Worm (Caenorhabditis elegans) whole organism, mixed stage, embryonic: Measurements from ENCODE around the gene T05B9.2.

Source experiments
- blmp-1 ChIP-seq: fragments of 150-350 bp; optimal IDR thresholded peaks from 2 replicates; lab custom pipeline; 2014; ENCODE audit warnings: missing biosample characterization, missing genetic modification characterization
- ceh-39 ChIP-seq: fragments of 150-350 bp; optimal IDR thresholded peaks from 2 replicates; lab custom pipeline; 2014; ENCODE audit warnings: missing biosample characterization, missing genetic modification characterization
- ceh-43 ChIP-seq: fragments of 200-800 bp; sonication (Bioruptor generic); optimal IDR thresholded peaks from 2 replicates; lab custom pipeline; 2018; ENCODE audit warnings: mild to moderate bottlenecking, missing genetic modification characterization, moderate library complexity, missing compliant biosample characterization
- ceh-83 ChIP-seq: fragments of 200-800 bp; sonication (Bioruptor generic); optimal IDR thresholded peaks from 2 replicates; lab custom pipeline; 2018; ENCODE audit warnings: mild to moderate bottlenecking, missing genetic modification characterization, missing compliant biosample characterization
- cnd-1 ChIP-seq: fragments of 200-800 bp; sonication (Bioruptor generic); optimal IDR thresholded peaks from 2 replicates; lab custom pipeline; 2018; ENCODE audit warnings: mild to moderate bottlenecking, missing genetic modification characterization, missing compliant biosample characterization
- drap-1 ChIP-seq: fragments of 200-800 bp; sonication (Bioruptor generic); optimal IDR thresholded peaks from 3 replicates; lab custom pipeline; 2018; ENCODE audit warnings: mild to moderate bottlenecking, missing genetic modification characterization, missing compliant biosample characterization
- elt-1 ChIP-seq: sonication (generic microtip); optimal IDR thresholded peaks from 2 replicates; lab custom pipeline; 2017; ENCODE audit warnings: missing genetic modification characterization, mild to moderate bottlenecking, missing compliant biosample characterization, antibody characterized with exemption, moderate library complexity, borderline replicate concordance; ENCODE audit not compliant: insufficient read depth
- flh-1 ChIP-seq: fragments of 200-800 bp; sonication (Bioruptor generic); optimal IDR thresholded peaks from 2 replicates; lab custom pipeline; 2018; ENCODE audit warnings: mild to moderate bottlenecking, missing genetic modification characterization, moderate library complexity, missing compliant biosample characterization
- ham-2 ChIP-seq: fragments of 200-800 bp; sonication (Bioruptor generic); optimal IDR thresholded peaks from 2 replicates; lab custom pipeline; 2018; ENCODE audit warnings: mild to moderate bottlenecking, missing genetic modification characterization, missing compliant biosample characterization
- hlh-1 ChIP-seq: fragments of 150-350 bp; optimal IDR thresholded peaks from 2 replicates; lab custom pipeline; 2014; ENCODE audit warnings: missing biosample characterization, missing genetic modification reagents, missing genetic modification characterization
- lin-13 ChIP-seq: fragments of 150-350 bp; optimal IDR thresholded peaks from 2 replicates; lab custom pipeline; 2014; ENCODE audit warnings: missing biosample characterization, missing genetic modification characterization
- lin-32 ChIP-seq: fragments of 200-800 bp; sonication (Bioruptor generic); optimal IDR thresholded peaks from 2 replicates; lab custom pipeline; 2018; ENCODE audit warnings: mild to moderate bottlenecking, missing genetic modification characterization, missing compliant biosample characterization
- lsy-2 ChIP-seq: fragments of 150-350 bp; optimal IDR thresholded peaks from 2 replicates; lab custom pipeline; 2014; ENCODE audit warnings: missing biosample characterization, missing genetic modification characterization
- mab-5 ChIP-seq: fragments of 150-350 bp; optimal IDR thresholded peaks from 2 replicates; lab custom pipeline; 2014; ENCODE audit warnings: missing biosample characterization, missing genetic modification characterization
- mep-1 ChIP-seq: fragments of 150-350 bp; optimal IDR thresholded peaks from 2 replicates; lab custom pipeline; 2017; ENCODE audit warnings: missing biosample characterization, missing genetic modification reagents, missing genetic modification characterization, inconsistent platforms
- mls-2 ChIP-seq: sonication (generic microtip); optimal IDR thresholded peaks from 2 replicates; lab custom pipeline; 2016; ENCODE audit warnings: mild to moderate bottlenecking, missing genetic modification characterization, moderate library complexity, missing compliant biosample characterization
- nhr-12 ChIP-seq: fragments of 150-350 bp; optimal IDR thresholded peaks from 2 replicates; lab custom pipeline; 2014; ENCODE audit warnings: missing biosample characterization, missing genetic modification characterization
- nhr-2 ChIP-seq: fragments of 150-350 bp; optimal IDR thresholded peaks from 2 replicates; lab custom pipeline; 2014; ENCODE audit warnings: missing biosample characterization, missing genetic modification characterization
- nhr-237 ChIP-seq: fragments of 150-350 bp; optimal IDR thresholded peaks from 2 replicates; lab custom pipeline; 2014; ENCODE audit warnings: missing biosample characterization, missing genetic modification characterization
- nhr-28 ChIP-seq: fragments of 150-350 bp; optimal IDR thresholded peaks from 2 replicates; lab custom pipeline; 2014; ENCODE audit warnings: missing biosample characterization, missing genetic modification characterization
- nhr-76 ChIP-seq: sonication (generic microtip); optimal IDR thresholded peaks from 2 replicates; lab custom pipeline; 2017; ENCODE audit warnings: missing biosample characterization, missing genetic modification characterization
- pha-4 ChIP-seq: fragments of 150-350 bp; optimal IDR thresholded peaks from 2 replicates; lab custom pipeline; 2018; ENCODE audit warnings: missing biosample characterization, missing genetic modification reagents, missing genetic modification characterization
- snpc-4 ChIP-seq: fragments of 150-350 bp; optimal IDR thresholded peaks from 2 replicates; lab custom pipeline; 2014; ENCODE audit warnings: missing biosample characterization, missing genetic modification characterization
- sptf-1 ChIP-seq: sonication (generic microtip); optimal IDR thresholded peaks from 2 replicates; lab custom pipeline; 2017; ENCODE audit warnings: mild to moderate bottlenecking, missing genetic modification characterization, moderate library complexity, missing compliant biosample characterization
- tbx-8 ChIP-seq: fragments of 200-800 bp; sonication (Bioruptor generic); optimal IDR thresholded peaks from 2 replicates; lab custom pipeline; 2018; ENCODE audit warnings: mild to moderate bottlenecking, missing genetic modification characterization, moderate library complexity, missing compliant biosample characterization
- unc-120 ChIP-seq: sonication (generic microtip); optimal IDR thresholded peaks from 2 replicates; lab custom pipeline; 2017; ENCODE audit warnings: missing genetic modification characterization, missing compliant biosample characterization; ENCODE audit not compliant: poor library complexity, severe bottlenecking
- unc-39 ChIP-seq: fragments of 150-350 bp; optimal IDR thresholded peaks from 2 replicates; lab custom pipeline; 2014; ENCODE audit warnings: missing biosample characterization, missing genetic modification characterization
- unc-62 ChIP-seq: fragments of 150-350 bp; optimal IDR thresholded peaks from 2 replicates; lab custom pipeline; 2014; ENCODE audit warnings: missing biosample characterization, missing genetic modification reagents, missing genetic modification characterization
- zip-8 ChIP-seq: fragments of 150-350 bp; optimal IDR thresholded peaks from 2 replicates; lab custom pipeline; 2014; ENCODE audit warnings: missing biosample characterization, missing genetic modification characterization

The T05B9.2 gene

ce11 chrII:11274876-11275275, 19.2 kb downstream of the T05B9.2 start:
- TF ChIP-seq ceh-39 (no peak), unc-120 (tag; lab: Kevin White, UChicago) (peak; percentile 24), hlh-1 (tag; lab: Kevin White, UChicago) (peak; percentile 79), unc-62 (peak; percentile 63), ceh-43 (GFP tag; lab: Kevin White, UChicago) (no peak), unc-39 (no peak), nhr-76 (no peak), lsy-2 (tag; lab: Kevin White, UChicago) (no peak), ceh-83 (GFP tag; lab: Kevin White, UChicago) (no peak)

DNA sequence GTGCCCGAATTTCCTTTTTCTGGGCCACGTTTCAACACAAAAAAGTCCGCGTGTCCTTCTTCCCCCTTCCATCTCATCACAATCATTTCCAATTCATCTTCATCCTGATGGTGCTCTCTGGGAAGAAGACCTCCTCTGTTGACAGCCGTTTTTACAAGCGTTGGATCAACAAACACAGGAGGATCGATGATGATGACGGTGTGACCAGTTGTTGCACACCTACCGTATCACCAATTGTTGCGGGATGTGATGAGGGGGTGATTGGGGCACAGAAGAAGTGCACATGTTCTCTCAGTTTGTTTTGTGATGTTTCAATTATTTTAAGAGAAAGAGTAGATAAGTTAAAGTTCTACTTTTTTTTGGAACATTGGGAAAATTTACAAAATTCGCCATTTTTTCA, 19.8 kb downstream of the T05B9.2 start:
- TF ChIP-seq nhr-237 (tag; lab: Kevin White, UChicago) (no peak), unc-62 (no peak), hlh-1 (tag; lab: Kevin White, UChicago) (peak; percentile 81)

ce11 chrII:11276879-11277278, 21.2 kb downstream of the T05B9.2 start:
- TF ChIP-seq lin-32 (GFP tag; lab: Kevin White, UChicago), result no peak
- no peak for TF ChIP-seq nhr-28 (tag; lab: Kevin White, UChicago)
- TF ChIP-seq ceh-43 (GFP tag; lab: Kevin White, UChicago), result no peak
- no peak for TF ChIP-seq sptf-1
- TF ChIP-seq pha-4, result no peak
- TF ChIP-seq ham-2 (GFP tag; lab: Kevin White, UChicago), result peak; percentile 0
- TF ChIP-seq elt-1 (tag; lab: Kevin White, UChicago), result peak; percentile 67

DNA sequence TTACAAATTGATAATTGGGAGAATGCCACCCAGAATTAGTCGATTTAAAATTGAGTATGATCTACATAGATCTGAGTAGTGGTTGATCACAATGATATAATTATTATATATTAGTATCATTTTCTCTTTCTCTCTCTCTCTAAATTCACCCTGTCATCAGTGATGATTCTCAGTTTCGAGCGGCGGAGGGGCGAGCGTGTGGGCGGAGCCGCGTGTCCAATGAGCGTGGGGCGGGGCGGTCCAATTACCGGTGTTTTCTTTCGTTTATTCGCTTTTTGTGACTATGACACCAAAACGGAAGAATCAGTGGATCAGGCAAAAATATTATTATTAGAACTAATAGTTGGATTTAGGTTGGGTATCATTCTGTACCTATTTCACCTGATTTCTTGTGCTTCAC, 24.3 kb downstream of the T05B9.2 start:
- TF ChIP-seq lin-32 (GFP tag; lab: Kevin White, UChicago) (no peak), snpc-4 (tag; lab: Kevin White, UChicago) (no peak), hlh-1 (tag; lab: Kevin White, UChicago) (no peak), nhr-2 (tag; lab: Kevin White, UChicago) (no peak), lsy-2 (tag; lab: Kevin White, UChicago) (peak; percentile 40)

ce11 chrII:11281177-11281576, 25.5 kb downstream of the T05B9.2 start:
- no peak for TF ChIP-seq elt-1 (tag; lab: Kevin White, UChicago)
- TF ChIP-seq hlh-1 (tag; lab: Kevin White, UChicago), result peak; percentile 15
- no peak for TF ChIP-seq nhr-2 (tag; lab: Kevin White, UChicago)
- no peak for TF ChIP-seq ham-2 (GFP tag; lab: Kevin White, UChicago)
- TF ChIP-seq cnd-1, result no peak

DNA sequence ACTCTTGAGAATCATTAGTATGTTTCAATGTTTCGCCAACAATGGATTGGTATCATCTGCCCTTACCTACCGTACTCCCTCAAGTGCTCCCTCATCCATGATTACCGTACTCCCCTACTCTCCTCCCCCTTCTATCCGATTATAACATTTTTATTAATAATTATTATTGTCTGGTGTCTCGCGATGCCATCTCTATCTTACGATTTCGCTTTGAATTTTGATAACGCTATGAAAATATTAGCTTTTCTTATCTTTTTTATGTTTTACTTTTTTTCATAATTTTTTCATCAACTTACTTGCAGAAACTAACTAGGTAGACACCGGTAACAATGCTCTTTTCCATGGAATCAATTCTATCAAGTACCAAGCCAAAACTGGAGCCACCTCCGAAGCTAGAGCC, 26.0 kb downstream of the T05B9.2 start, which contains the start of gene unc-130:
Gene unc-130 (plus strand): TSS at position 301 of the 400 bp plus-strand sequence.
- TF ChIP-seq lsy-2 (tag; lab: Kevin White, UChicago) (peak; percentile 65), nhr-12 (tag; lab: Kevin White, UChicago) (no peak)

- TF ChIP-seq flh-1 (no peak), hlh-1 (tag; lab: Kevin White, UChicago) (peak; percentile 83), cnd-1 (no peak), unc-62 (peak; percentile 40), lsy-2 (tag; lab: Kevin White, UChicago) (no peak), nhr-2 (tag; lab: Kevin White, UChicago) (no peak), unc-120 (tag; lab: Kevin White, UChicago) (peak; percentile 4)
- TF ChIP-seq, all 35 proteins: peak for 3
Measured at ce11 chrII:11283013-11283412, 27.4 kb downstream of the T05B9.2 start.

DNA sequence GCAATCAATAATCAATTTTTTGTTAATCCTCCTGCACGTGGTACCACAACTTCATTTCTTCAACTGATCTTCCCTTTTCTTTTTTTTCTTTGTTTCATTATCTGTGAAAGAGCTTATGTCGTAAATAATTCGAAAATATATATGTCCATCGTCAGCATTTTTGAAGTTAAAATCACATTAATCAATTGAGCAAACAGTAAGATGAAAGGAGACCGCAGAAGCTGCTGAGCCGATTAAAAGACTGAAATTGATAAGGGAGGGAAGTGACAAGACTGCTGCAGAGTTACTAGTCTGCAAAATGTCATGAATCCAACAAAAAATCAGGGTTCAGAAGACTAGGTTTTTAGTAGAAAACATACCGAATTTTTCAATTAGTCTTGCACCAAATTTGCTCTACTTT, 28.2 kb downstream of the T05B9.2 start:
- TF ChIP-seq nhr-2 (tag; lab: Kevin White, UChicago) (no peak), nhr-28 (tag; lab: Kevin White, UChicago) (no peak), mab-5 (tag; lab: Kevin White, UChicago) (no peak), unc-39 (no peak), mls-2 (tag; lab: Kevin White, UChicago) (no peak), lin-32 (GFP tag; lab: Kevin White, UChicago) (no peak), elt-1 (tag; lab: Kevin White, UChicago) (no peak), tbx-8 (GFP tag; lab: Kevin White, UChicago) (no peak), nhr-76 (no peak), lsy-2 (tag; lab: Kevin White, UChicago) (no peak), snpc-4 (tag; lab: Kevin White, UChicago) (no peak), ceh-83 (GFP tag; lab: Kevin White, UChicago) (no peak), nhr-12 (tag; lab: Kevin White, UChicago) (no peak), drap-1 (GFP tag; lab: Kevin White, UChicago) (no peak), lin-13 (tag; lab: Kevin White, UChicago) (no peak), blmp-1 (tag; lab: Kevin White, UChicago) (no peak), pha-4 (no peak), mep-1 (no peak), zip-8 (tag; lab: Kevin White, UChicago) (no peak)
